Worm (Caenorhabditis elegans) whole organism, L4 larva: ENCODE results near the gene Y19D2B.1.

ENCODE experiments used
- F26F4.8 ChIP-seq: fragments of 200-800 bp; sonication (Bioruptor generic); conservative IDR thresholded peaks from 2 replicates; pipeline ENCODE4 v1.3.6; 2022; ENCODE audit warnings: missing genetic modification characterization, missing compliant biosample characterization
- F44E2.7 ChIP-seq: fragments of 200-800 bp; sonication (Bioruptor generic); IDR thresholded peaks from 2 replicates; pipeline ENCODE4 v2.1.2; 2022; ENCODE audit warnings: missing genetic modification characterization, missing compliant biosample characterization
- F49E8.2 ChIP-seq: sonication (generic microtip); optimal IDR thresholded peaks from 2 replicates; lab custom pipeline; 2016; ENCODE audit warnings: missing compliant biosample characterization, mild to moderate bottlenecking, missing genetic modification characterization, borderline replicate concordance
- R02D3.7 ChIP-seq: fragments of 150-350 bp; sonication (generic microtip); optimal IDR thresholded peaks from 3 replicates; lab custom pipeline; 2014; ENCODE audit warnings: missing biosample characterization, missing genetic modification characterization
- Y105C5A.15 ChIP-seq: fragments of 200-800 bp; sonication (Bioruptor generic); IDR thresholded peaks from 2 replicates; pipeline ENCODE4 v1.3.6; 2022; ENCODE audit warnings: missing genetic modification characterization, missing compliant biosample characterization
- Y48G9A.11 ChIP-seq: fragments of 200-800 bp; sonication (Bioruptor generic); IDR thresholded peaks from 2 replicates; pipeline ENCODE4 v1.3.6; 2022; ENCODE audit warnings: missing genetic modification reagents, missing genetic modification characterization, missing compliant biosample characterization
- Y5F2A.4 ChIP-seq: fragments of 200-800 bp; sonication (Bioruptor generic); optimal IDR thresholded peaks from 2 replicates; lab custom pipeline; 2018; ENCODE audit warnings: mild to moderate bottlenecking, missing genetic modification characterization, missing compliant biosample characterization
- Y75B8A.6 ChIP-seq: fragments of 200-800 bp; sonication (Bioruptor generic); IDR thresholded peaks from 2 replicates; pipeline ENCODE4 v1.3.6; 2022; ENCODE audit warnings: missing genetic modification reagents, missing genetic modification characterization, missing compliant biosample characterization
- ZK337.2 ChIP-seq: fragments of 200-800 bp; sonication (Bioruptor generic); IDR thresholded peaks from 2 replicates; pipeline ENCODE4 v1.3.6; 2022; ENCODE audit warnings: missing genetic modification reagents, missing genetic modification characterization, missing compliant biosample characterization
- aha-1 ChIP-seq: fragments of 150-350 bp; peaks from one replicate; lab custom pipeline; 2014; ENCODE audit warnings: missing biosample characterization, missing genetic modification characterization
- ama-1 ChIP-seq: fragments of 150-350 bp; optimal IDR thresholded peaks from 2 replicates; lab custom pipeline; 2014; ENCODE audit warnings: inconsistent platforms, mixed read lengths
- ceh-20 ChIP-seq: fragments of 200-800 bp; sonication (Bioruptor generic); IDR thresholded peaks from 2 replicates; pipeline ENCODE4 v1.3.6; 2022; ENCODE audit warnings: missing genetic modification reagents, missing genetic modification characterization, missing compliant biosample characterization
- ceh-28 ChIP-seq: fragments of 150-350 bp; optimal IDR thresholded peaks from 2 replicates; lab custom pipeline; 2014; ENCODE audit warnings: missing biosample characterization, missing genetic modification reagents, missing genetic modification characterization
- ceh-62 ChIP-seq: sonication (generic microtip); optimal IDR thresholded peaks from 2 replicates; lab custom pipeline; 2017; ENCODE audit warnings: missing biosample characterization, missing genetic modification characterization
- ces-1 ChIP-seq: fragments of 150-350 bp; sonication (generic microtip); optimal IDR thresholded peaks from 4 replicates; lab custom pipeline; 2014; ENCODE audit warnings: missing biosample characterization, missing genetic modification reagents, missing genetic modification characterization
- cey-2 ChIP-seq: sonication (generic microtip); optimal IDR thresholded peaks from 3 replicates; lab custom pipeline; 2017; ENCODE audit warnings: missing genetic modification characterization, mild to moderate bottlenecking, missing compliant biosample characterization, antibody characterized with exemption, borderline replicate concordance; ENCODE audit not compliant: insufficient read depth
- daf-16 ChIP-seq, 3 experiments: sonication (generic microtip); optimal IDR thresholded peaks; 2 replicates each; lab custom pipeline; 2016 to 2017; ENCODE audit warnings: missing genetic modification characterization in 3 of 3, missing genetic modification reagents in 3 of 3, mild to moderate bottlenecking in 2 of 3, missing compliant biosample characterization in 2 of 3, missing biosample characterization in 1 of 3, moderate library complexity in 1 of 3
- daf-8 ChIP-seq: fragments of 200-800 bp; sonication (Bioruptor generic); IDR thresholded peaks from 2 replicates; pipeline ENCODE4 v1.3.6; 2022; ENCODE audit warnings: missing genetic modification characterization, missing compliant biosample characterization
- dmd-6 ChIP-seq: fragments of 200-800 bp; sonication (Bioruptor generic); IDR thresholded peaks from 2 replicates; pipeline ENCODE4 v1.3.6; 2022; ENCODE audit warnings: missing genetic modification reagents, missing genetic modification characterization, missing compliant biosample characterization
- dmd-9 ChIP-seq: fragments of 200-800 bp; sonication (Bioruptor generic); IDR thresholded peaks from 2 replicates; pipeline ENCODE4 v1.3.6; 2022; ENCODE audit warnings: missing genetic modification reagents, missing genetic modification characterization, missing compliant biosample characterization
- dve-1 ChIP-seq: sonication (generic microtip); optimal IDR thresholded peaks from 2 replicates; lab custom pipeline; 2017; ENCODE audit warnings: antibody characterized with exemption, mild to moderate bottlenecking, missing genetic modification characterization, missing compliant biosample characterization; ENCODE audit not compliant: insufficient read depth
- egl-43 ChIP-seq: fragments of 200-800 bp; sonication (Bioruptor generic); IDR thresholded peaks from 2 replicates; pipeline ENCODE4 v1.3.6; 2022; ENCODE audit warnings: missing genetic modification reagents, missing genetic modification characterization, missing compliant biosample characterization
- hif-1 ChIP-seq, 2 experiments: sonication (generic microtip); optimal IDR thresholded peaks; 2 replicates each; lab custom pipeline; 2016 to 2017; ENCODE audit warnings: missing compliant biosample characterization in 2 of 2, missing genetic modification characterization in 2 of 2, missing genetic modification reagents in 2 of 2, missing genotype in 2 of 2, mild to moderate bottlenecking in 1 of 2
- hlh-11 ChIP-seq: fragments of 200-800 bp; sonication (Bioruptor generic); optimal IDR thresholded peaks from 2 replicates; lab custom pipeline; 2018; ENCODE audit warnings: mild to moderate bottlenecking, missing genetic modification characterization, missing compliant biosample characterization
- hlh-30 ChIP-seq: sonication (generic microtip); optimal IDR thresholded peaks from 2 replicates; lab custom pipeline; 2017; ENCODE audit warnings: antibody characterized with exemption, mild to moderate bottlenecking, missing genetic modification characterization, missing compliant biosample characterization; ENCODE audit not compliant: insufficient read depth
- lin-39 ChIP-seq: fragments of 150-350 bp; optimal IDR thresholded peaks from 2 replicates; lab custom pipeline; 2014; ENCODE audit warnings: missing biosample characterization, missing genetic modification reagents, missing genetic modification characterization
- madf-5 ChIP-seq, 2 experiments: fragments of 200-800 bp; sonication (Bioruptor generic); IDR thresholded peaks; 2 replicates each; pipeline ENCODE4 v1.3.6; 2022; ENCODE audit warnings: missing compliant biosample characterization in 2 of 2, missing genetic modification characterization in 2 of 2
- madf-9 ChIP-seq: fragments of 200-800 bp; sonication (Bioruptor generic); conservative IDR thresholded peaks from 2 replicates; pipeline ENCODE4 v1.3.6; 2022; ENCODE audit warnings: missing genetic modification reagents, missing genetic modification characterization, missing compliant biosample characterization
- mdl-1 ChIP-seq, 2 experiments: fragments of 150-350 bp in 1 of 2; sonication (generic microtip) in 1 of 2; optimal IDR thresholded peaks; 2 replicates each; lab custom pipeline; 2014 to 2017; ENCODE audit warnings: missing biosample characterization in 2 of 2, missing genetic modification characterization in 2 of 2
- mxl-2 ChIP-seq: fragments of 200-800 bp; sonication (Bioruptor generic); conservative IDR thresholded peaks from 2 replicates; pipeline ENCODE4 v1.3.6; 2022; ENCODE audit warnings: missing genetic modification reagents, missing genetic modification characterization, missing compliant biosample characterization
- nhr-111 ChIP-seq: fragments of 200-800 bp; sonication (Bioruptor generic); optimal IDR thresholded peaks from 2 replicates; lab custom pipeline; 2018; ENCODE audit warnings: mild to moderate bottlenecking, missing genetic modification characterization, missing compliant biosample characterization
- nhr-25 ChIP-seq: sonication (generic microtip); optimal IDR thresholded peaks from 2 replicates; lab custom pipeline; 2017; ENCODE audit warnings: missing genetic modification characterization, mild to moderate bottlenecking, missing compliant biosample characterization, antibody characterized with exemption, moderate library complexity, borderline replicate concordance; ENCODE audit not compliant: insufficient read depth
- nhr-41 ChIP-seq: fragments of 200-800 bp; sonication (Bioruptor generic); IDR thresholded peaks from 2 replicates; pipeline ENCODE4 v1.3.6; 2022; ENCODE audit warnings: missing genetic modification reagents, missing genetic modification characterization, missing compliant biosample characterization
- nhr-42 ChIP-seq: fragments of 200-800 bp; sonication (Bioruptor generic); IDR thresholded peaks from 2 replicates; pipeline ENCODE4 v1.3.6; 2022; ENCODE audit warnings: missing genetic modification characterization, missing compliant biosample characterization
- set-16 ChIP-seq: fragments of 200-800 bp; sonication (Bioruptor generic); IDR thresholded peaks from 2 replicates; pipeline ENCODE4 v1.3.6; 2022; ENCODE audit warnings: missing genetic modification reagents, missing genetic modification characterization, missing compliant biosample characterization
- skn-1 ChIP-seq: fragments of 150-350 bp; optimal IDR thresholded peaks from 2 replicates; lab custom pipeline; 2014; ENCODE audit warnings: missing biosample characterization, missing genetic modification characterization
- snpc-4 ChIP-seq: fragments of 150-350 bp; optimal IDR thresholded peaks from 2 replicates; lab custom pipeline; 2014; ENCODE audit warnings: missing biosample characterization, missing genetic modification characterization
- tag-97 ChIP-seq: fragments of 200-800 bp; sonication (Bioruptor generic); IDR thresholded peaks from 2 replicates; pipeline ENCODE4 v1.3.6; 2022; ENCODE audit warnings: missing genetic modification characterization, missing compliant biosample characterization
- ztf-11 ChIP-seq: fragments of 150-350 bp; optimal IDR thresholded peaks from 2 replicates; lab custom pipeline; 2014; ENCODE audit warnings: missing biosample characterization, missing genetic modification characterization
- ztf-7 ChIP-seq: fragments of 150-350 bp; optimal IDR thresholded peaks from 2 replicates; lab custom pipeline; 2014; ENCODE audit warnings: missing biosample characterization, missing genetic modification characterization

The Y19D2B.1 gene

DNA sequence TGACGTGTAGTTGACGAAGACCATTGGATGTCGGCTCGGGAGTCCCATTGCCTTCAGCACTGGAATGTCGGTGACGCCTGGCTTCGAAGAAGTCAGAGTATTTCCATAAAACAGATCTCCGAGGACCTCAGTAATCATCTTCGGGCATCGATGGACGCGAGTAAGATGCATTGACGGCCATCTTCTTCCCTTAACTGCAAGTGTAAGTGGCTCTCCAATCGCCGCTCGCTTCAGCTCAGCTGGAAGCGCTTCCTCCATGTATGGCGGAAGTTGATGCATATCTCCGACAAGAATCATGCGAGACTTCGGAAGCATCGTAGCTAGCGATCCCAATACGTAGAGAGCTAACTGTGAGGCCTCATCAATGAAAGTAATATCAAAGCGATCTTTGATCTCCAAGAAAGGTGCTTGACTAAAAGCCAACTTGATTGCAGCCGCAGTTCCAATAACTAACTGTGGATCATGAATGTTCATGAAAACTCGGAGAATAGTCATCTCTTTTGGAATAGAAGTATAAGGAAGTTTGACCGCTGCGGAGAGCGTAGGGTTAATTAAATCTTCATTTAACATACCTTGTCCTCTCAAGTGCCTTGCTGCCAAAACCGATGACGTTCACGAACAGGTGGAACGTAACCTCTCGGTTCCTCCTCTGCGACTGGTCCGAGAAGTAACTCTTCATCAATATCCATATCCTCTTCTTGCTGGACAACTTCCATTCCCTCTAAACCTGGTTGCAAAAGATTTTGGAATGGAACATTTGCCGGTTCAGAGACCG, 11.4 kb upstream of the Y19D2B.1 start (continued):
- TF ChIP-seq F49E8.2 (tag; lab: Kevin White, UChicago): peak; percentile 25
- no peak for TF ChIP-seq Y75B8A.6 (GFP tag; lab: Robert Waterston, UW)
- TF ChIP-seq mxl-2 (GFP tag; lab: Robert Waterston, UW): no peak
- TF ChIP-seq, all 104 proteins: peak for 6

DNA sequence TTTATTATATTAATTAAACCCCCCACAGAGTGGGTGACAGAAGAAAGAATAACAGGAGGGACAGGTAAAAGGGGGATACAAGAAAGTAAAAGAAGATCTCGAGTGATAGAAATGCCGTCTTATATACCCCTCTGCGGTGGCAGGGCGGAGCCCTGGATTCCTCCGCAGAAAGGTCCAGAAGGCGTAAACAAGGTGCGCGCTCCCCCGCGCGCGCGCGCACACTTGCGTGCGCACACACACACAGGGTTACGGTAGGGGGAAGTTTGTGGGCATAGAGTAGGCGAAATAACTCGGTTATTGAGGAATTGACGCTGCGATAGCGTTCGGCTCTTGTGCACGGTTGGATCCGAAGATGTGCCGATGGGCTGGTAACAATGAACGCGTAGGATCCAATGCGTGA, 10.0 kb upstream of the Y19D2B.1 start:
- TF ChIP-seq set-16 (GFP tag; lab: Robert Waterston, UW) (peak; percentile 96), Y48G9A.11 (GFP tag; lab: Robert Waterston, UW) (0 out of 2 replicates have a peak, but pooled peaks have one; percentile 6), egl-43 (GFP tag; lab: Robert Waterston, UW) (peak; percentile 62; the same call in 1 of the 2 replicates)

DNA sequence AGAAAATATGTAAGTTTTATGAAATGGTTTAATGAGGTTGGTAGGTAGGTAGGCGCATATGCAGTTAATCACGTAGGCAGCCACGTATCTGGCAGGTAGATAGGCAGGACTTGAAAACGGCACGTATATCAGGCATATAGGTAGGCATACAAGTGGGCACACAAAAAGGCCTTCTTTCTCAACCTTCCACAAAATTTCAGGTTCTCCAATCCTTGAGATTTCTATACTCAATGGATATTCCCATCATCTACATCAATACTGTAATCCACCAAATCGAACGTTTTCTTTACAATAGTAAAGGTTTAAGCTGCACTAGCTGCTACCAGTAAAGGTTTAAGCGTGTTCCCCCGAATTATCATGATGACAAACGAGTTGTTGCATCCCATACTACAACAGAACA, 9.5 kb upstream of the Y19D2B.1 start:
- TF ChIP-seq nhr-41 (GFP tag; lab: Robert Waterston, UW) (no peak), cey-2 (no peak), hlh-30 (no peak), nhr-25 (tag; lab: Kevin White, UChicago) (no peak), ZK337.2 (GFP tag; lab: Robert Waterston, UW) (no peak), daf-8 (GFP tag; lab: Robert Waterston, UW) (no peak), ces-1 (GFP tag; lab: Kevin White, UChicago) (no peak), mdl-1 (tag; optimal IDR thresholded peaks at IDR 0.05; lab: Kevin White, UChicago) (no peak), dmd-9 (GFP tag; lab: Robert Waterston, UW) (no peak), hlh-11 (tag; lab: Kevin White, UChicago) (no peak), lin-39 (tag; lab: Kevin White, UChicago) (no peak), ceh-28 (no peak), ama-1 (lab: Kevin White, UChicago) (no peak), daf-16 (GFP tag; optimal IDR thresholded peaks at IDR 0.05; lab: Kevin White, UChicago) (no peak), daf-16 (tag; optimal IDR thresholded peaks at IDR 0.05; lab: Kevin White, UChicago) (no peak)

DNA sequence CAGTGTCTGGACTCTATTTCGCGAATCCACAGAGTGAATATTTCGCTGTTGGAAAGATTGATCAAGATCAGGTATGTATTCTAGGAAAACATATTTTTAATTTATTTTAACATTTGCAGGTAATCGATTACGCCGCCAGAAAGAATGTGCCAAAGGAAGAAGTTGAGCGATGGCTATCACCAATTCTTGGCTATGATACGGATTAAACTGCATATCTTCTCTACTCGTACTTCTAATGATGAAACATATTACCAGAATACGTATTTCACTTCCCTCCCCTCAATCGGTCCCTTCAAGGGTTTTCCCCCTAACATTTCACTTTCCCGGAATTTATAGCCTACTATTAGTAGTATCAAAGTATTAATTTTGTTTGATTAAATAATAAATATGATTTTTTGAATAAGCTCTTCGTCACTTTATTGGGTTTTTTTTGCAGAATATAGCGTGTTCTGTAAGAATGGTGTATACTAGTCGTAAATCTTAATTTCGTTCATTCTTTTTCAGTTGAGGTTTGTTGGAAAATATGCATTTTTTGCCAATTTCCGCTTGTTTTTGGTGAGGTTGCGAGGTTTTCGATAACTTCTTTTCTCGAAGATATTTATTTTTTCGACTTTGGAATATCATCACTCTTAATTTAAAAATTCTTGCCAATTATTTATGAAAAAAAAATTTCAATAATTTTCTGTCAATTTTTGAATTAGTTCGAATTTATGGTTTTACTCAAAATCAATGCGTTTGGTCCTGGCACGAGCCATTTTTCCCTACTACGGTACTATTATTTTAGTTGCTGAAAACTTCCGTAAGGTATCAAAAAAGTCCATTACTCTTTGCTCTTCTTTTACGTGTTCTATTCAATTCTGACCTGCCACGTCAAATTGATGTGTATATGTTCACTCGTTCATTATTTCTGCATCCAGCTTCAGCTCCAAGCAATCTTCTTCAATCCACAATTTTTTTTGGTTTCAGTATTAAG, 8.2 kb upstream of the Y19D2B.1 start:
- TF ChIP-seq snpc-4: no peak
- no peak for TF ChIP-seq ztf-11 (tag; lab: Kevin White, UChicago)
- TF ChIP-seq dmd-6: peak; percentile 13; the same call in 1 of the 2 replicates
- 0 out of 2 replicates have a peak, but pooled peaks have one; percentile 62 for TF ChIP-seq F44E2.7 (GFP tag; lab: Robert Waterston, UW)
- peak; percentile 95 for TF ChIP-seq aha-1 (tag; lab: Kevin White, UChicago)
- TF ChIP-seq hif-1 (tag; optimal IDR thresholded peaks at IDR 0.05; lab: Kevin White, UChicago): peak in 1 of 2 experiments; percentile 22
- TF ChIP-seq tag-97: no peak
- no peak for TF ChIP-seq madf-5 (GFP tag; IDR thresholded peaks at IDR 0.05; lab: Robert Waterston, UW)
- peak; percentile 5 for TF ChIP-seq nhr-111
- TF ChIP-seq ama-1 (lab: Kevin White, UChicago): peak; percentile 62
- TF ChIP-seq ztf-7: no peak
- no peak for TF ChIP-seq madf-9 (GFP tag; lab: Robert Waterston, UW)
- TF ChIP-seq mxl-2 (GFP tag; lab: Robert Waterston, UW): no peak
- no peak for TF ChIP-seq Y105C5A.15 (GFP tag; lab: Robert Waterston, UW)
- no peak for TF ChIP-seq dve-1 (tag; lab: Kevin White, UChicago)
- TF ChIP-seq ceh-20: 0 out of 2 replicates have a peak, but pooled peaks have one; percentile 7
- TF ChIP-seq ceh-62: no peak
- TF ChIP-seq nhr-42: no peak
- no peak for TF ChIP-seq skn-1 (tag; lab: Kevin White, UChicago)
- no peak for TF ChIP-seq R02D3.7 (tag; lab: Kevin White, UChicago)
- TF ChIP-seq nhr-41 (GFP tag; lab: Robert Waterston, UW): no peak
- no peak for TF ChIP-seq set-16 (GFP tag; lab: Robert Waterston, UW)
- TF ChIP-seq F26F4.8: no peak
- no peak for TF ChIP-seq Y5F2A.4
